Worm (Caenorhabditis elegans) whole organism, young adult: ENCODE data around the gene eef-1B.2.

ENCODE experiments used
- B0035.1 ChIP-seq: sonication (generic microtip); optimal IDR thresholded peaks from 2 replicates; lab custom pipeline; 2016; ENCODE audit warnings: missing genetic modification characterization, mild to moderate bottlenecking, missing compliant biosample characterization, missing genotype, missing genetic modification reagents
- B0261.1 ChIP-seq: sonication (generic microtip); optimal IDR thresholded peaks from 2 replicates; lab custom pipeline; 2016; ENCODE audit warnings: mild to moderate bottlenecking, missing genetic modification characterization, moderate library complexity, missing compliant biosample characterization
- B0336.3 ChIP-seq: fragments of 200-800 bp; sonication (Bioruptor generic); IDR thresholded peaks from 2 replicates; pipeline ENCODE4 v1.3.6; 2022; ENCODE audit warnings: missing genetic modification characterization, missing compliant biosample characterization
- D2030.7 ChIP-seq: fragments of 200-800 bp; sonication (Bioruptor generic); IDR thresholded peaks from 2 replicates; pipeline ENCODE4 v1.3.6; 2022; ENCODE audit warnings: missing genetic modification reagents, missing genetic modification characterization, missing compliant biosample characterization
- F10E7.11 ChIP-seq: sonication (generic microtip); optimal IDR thresholded peaks from 2 replicates; lab custom pipeline; 2017; ENCODE audit warnings: mild to moderate bottlenecking, missing genetic modification characterization, moderate library complexity, missing compliant biosample characterization
- K12H6.12 ChIP-seq: fragments of 200-800 bp; sonication (Bioruptor generic); optimal IDR thresholded peaks from 2 replicates; lab custom pipeline; 2018; ENCODE audit warnings: mild to moderate bottlenecking, missing genetic modification characterization, missing compliant biosample characterization
- T26A5.8 ChIP-seq: sonication (generic microtip); optimal IDR thresholded peaks from 2 replicates; lab custom pipeline; 2016; ENCODE audit warnings: missing genetic modification characterization, missing compliant biosample characterization
- Y67H2A.10 ChIP-seq: fragments of 200-800 bp; sonication (Bioruptor generic); conservative IDR thresholded peaks from 2 replicates; pipeline ENCODE4 v1.3.6; 2022; ENCODE audit warnings: missing genetic modification reagents, missing genetic modification characterization, missing compliant biosample characterization
- aptf-2 ChIP-seq: fragments of 200-800 bp; sonication (Bioruptor generic); conservative IDR thresholded peaks from 2 replicates; pipeline ENCODE4 v1.3.6; 2022; ENCODE audit warnings: missing genetic modification reagents, missing genetic modification characterization, missing compliant biosample characterization
- attf-6 ChIP-seq: fragments of 200-800 bp; sonication (Bioruptor generic); IDR thresholded peaks from 2 replicates; pipeline ENCODE4 v1.3.6; 2022; ENCODE audit warnings: missing genetic modification reagents, missing genetic modification characterization, missing compliant biosample characterization
- bed-1 ChIP-seq: fragments of 200-800 bp; sonication (Bioruptor generic); IDR thresholded peaks from 2 replicates; pipeline ENCODE4 v1.3.6; 2022; ENCODE audit warnings: missing genetic modification reagents, missing genetic modification characterization, missing compliant biosample characterization
- ceh-58 ChIP-seq: fragments of 200-800 bp; sonication (Bioruptor generic); IDR thresholded peaks from 2 replicates; pipeline ENCODE4 v1.3.6; 2022; ENCODE audit warnings: missing genetic modification characterization, missing compliant biosample characterization
- ceh-79 ChIP-seq: sonication (generic microtip); optimal IDR thresholded peaks from 2 replicates; lab custom pipeline; 2017; ENCODE audit warnings: mild to moderate bottlenecking, missing genetic modification characterization, missing compliant biosample characterization
- die-1 ChIP-seq: sonication (generic microtip); optimal IDR thresholded peaks from 2 replicates; lab custom pipeline; 2016; ENCODE audit warnings: missing genotype, mild to moderate bottlenecking, missing genetic modification characterization, missing compliant biosample characterization
- dox-1 ChIP-seq: fragments of 200-800 bp; sonication (Bioruptor generic); IDR thresholded peaks from 2 replicates; pipeline ENCODE4 v1.3.6; 2022; ENCODE audit warnings: missing genetic modification reagents, missing genetic modification characterization, missing compliant biosample characterization
- egl-44 ChIP-seq: fragments of 200-800 bp; sonication (Bioruptor generic); IDR thresholded peaks from 2 replicates; pipeline ENCODE4 v1.3.6; 2022; ENCODE audit warnings: missing genetic modification reagents, missing genetic modification characterization, missing compliant biosample characterization
- ekl-4 ChIP-seq: fragments of 200-800 bp; sonication (Bioruptor generic); IDR thresholded peaks from 2 replicates; pipeline ENCODE4 v1.3.6; 2022; ENCODE audit warnings: missing genetic modification reagents, missing genetic modification characterization, missing compliant biosample characterization
- ets-4 ChIP-seq: fragments of 200-800 bp; sonication (Bioruptor generic); optimal IDR thresholded peaks from 2 replicates; lab custom pipeline; 2018; ENCODE audit warnings: mild to moderate bottlenecking, missing genetic modification characterization, missing compliant biosample characterization
- him-1 ChIP-seq: sonication (generic microtip); optimal IDR thresholded peaks from 2 replicates; lab custom pipeline; 2016; ENCODE audit warnings: missing genotype, missing genetic modification reagents, missing genetic modification characterization, missing compliant biosample characterization
- hmg-1.2 ChIP-seq: fragments of 200-800 bp; sonication (Bioruptor generic); IDR thresholded peaks from 2 replicates; pipeline ENCODE4 v1.3.6; 2022; ENCODE audit warnings: missing genetic modification reagents, missing genetic modification characterization, missing compliant biosample characterization
- hmg-20 ChIP-seq: fragments of 200-800 bp; sonication (Bioruptor generic); IDR thresholded peaks from 2 replicates; pipeline ENCODE4 v1.3.6; 2022; ENCODE audit warnings: missing genetic modification reagents, missing genetic modification characterization, missing compliant biosample characterization
- lag-1 ChIP-seq: fragments of 200-800 bp; sonication (Bioruptor generic); IDR thresholded peaks from 2 replicates; pipeline ENCODE4 v1.3.6; 2022; ENCODE audit warnings: missing genetic modification reagents, missing genetic modification characterization, missing compliant biosample characterization
- lin-54 ChIP-seq: fragments of 200-800 bp; sonication (Bioruptor generic); optimal IDR thresholded peaks from 2 replicates; lab custom pipeline; 2018; ENCODE audit warnings: mild to moderate bottlenecking, missing genetic modification characterization, missing compliant biosample characterization
- madf-3 ChIP-seq: fragments of 200-800 bp; sonication (Bioruptor generic); IDR thresholded peaks from 2 replicates; pipeline ENCODE4 v1.3.6; 2022; ENCODE audit warnings: missing genetic modification reagents, missing genetic modification characterization, missing compliant biosample characterization
- madf-6 ChIP-seq: fragments of 200-800 bp; sonication (Bioruptor generic); IDR thresholded peaks from 2 replicates; pipeline ENCODE4 v1.3.6; 2022; ENCODE audit warnings: missing genetic modification reagents, missing genetic modification characterization, missing compliant biosample characterization
- mcd-1 ChIP-seq: fragments of 200-800 bp; sonication (Bioruptor generic); IDR thresholded peaks from 2 replicates; pipeline ENCODE4 v1.3.6; 2022; ENCODE audit warnings: missing genetic modification reagents, missing genetic modification characterization, missing compliant biosample characterization
- mel-28 ChIP-seq: sonication (generic microtip); optimal IDR thresholded peaks from 2 replicates; lab custom pipeline; 2016; ENCODE audit warnings: borderline replicate concordance, mild to moderate bottlenecking, missing genetic modification characterization, missing compliant biosample characterization
- nfya-2 ChIP-seq: fragments of 200-800 bp; sonication (Bioruptor generic); IDR thresholded peaks from 2 replicates; pipeline ENCODE4 v1.3.6; 2022; ENCODE audit warnings: missing genetic modification reagents, missing genetic modification characterization, missing compliant biosample characterization
- nhr-90 ChIP-seq: sonication (generic microtip); optimal IDR thresholded peaks from 2 replicates; lab custom pipeline; 2016; ENCODE audit warnings: missing genotype, mild to moderate bottlenecking, missing genetic modification characterization, missing compliant biosample characterization
- pha-4 ChIP-seq: fragments of 150-350 bp; sonication (generic microtip); optimal IDR thresholded peaks from 2 replicates; lab custom pipeline; 2014; ENCODE audit warnings: missing biosample characterization, missing genetic modification reagents, missing genetic modification characterization
- rcor-1 ChIP-seq: fragments of 200-800 bp; sonication (Bioruptor generic); IDR thresholded peaks from 2 replicates; pipeline ENCODE4 v1.3.6; 2022; ENCODE audit warnings: missing genetic modification reagents, missing genetic modification characterization, missing compliant biosample characterization
- rec-8 ChIP-seq, 2 experiments: sonication (generic microtip); optimal IDR thresholded peaks; 2 replicates each; lab custom pipeline; 2016; ENCODE audit warnings: mild to moderate bottlenecking in 2 of 2, missing genetic modification characterization in 2 of 2, missing genetic modification reagents in 2 of 2, missing genotype in 2 of 2, missing biosample characterization in 1 of 2, missing compliant biosample characterization in 1 of 2, moderate library complexity in 1 of 2
- sdz-38 ChIP-seq: sonication (generic microtip); optimal IDR thresholded peaks from 2 replicates; lab custom pipeline; 2016; ENCODE audit warnings: missing genotype, missing genetic modification characterization, missing compliant biosample characterization
- snpc-1.1 ChIP-seq: sonication (generic microtip); optimal IDR thresholded peaks from 2 replicates; lab custom pipeline; 2017; ENCODE audit warnings: missing genetic modification characterization, mild to moderate bottlenecking, missing compliant biosample characterization, antibody characterized with exemption, moderate library complexity, missing genotype, missing genetic modification reagents; ENCODE audit not compliant: insufficient read depth
- snpc-1.3 ChIP-seq: sonication (generic microtip); optimal IDR thresholded peaks from 2 replicates; lab custom pipeline; 2017; ENCODE audit warnings: missing genetic modification characterization, mild to moderate bottlenecking, missing compliant biosample characterization, antibody characterized with exemption, moderate library complexity, missing genotype, missing genetic modification reagents; ENCODE audit not compliant: insufficient read depth
- snpc-3.4 ChIP-seq: sonication (generic microtip); optimal IDR thresholded peaks from 2 replicates; lab custom pipeline; 2017; ENCODE audit warnings: missing genetic modification characterization, mild to moderate bottlenecking, missing compliant biosample characterization, antibody characterized with exemption, moderate library complexity, missing genotype, missing genetic modification reagents
- snpc-4 ChIP-seq, 5 experiments: fragments of 150-350 bp in 1 of 5; sonication (generic microtip) in 4 of 5; optimal IDR thresholded peaks; 2 replicates each; lab custom pipeline; 2014 to 2018; ENCODE audit warnings: missing genetic modification characterization in 5 of 5, missing biosample characterization in 3 of 5, antibody characterized with exemption in 2 of 5, mild to moderate bottlenecking in 2 of 5, missing compliant biosample characterization in 2 of 5, missing genotype in 2 of 5, moderate library complexity in 2 of 5, missing genetic modification reagents in 1 of 5
- somi-1 ChIP-seq: fragments of 200-800 bp; sonication (Bioruptor generic); optimal IDR thresholded peaks from 2 replicates; lab custom pipeline; 2018; ENCODE audit warnings: mild to moderate bottlenecking, missing genetic modification characterization, missing compliant biosample characterization
- sptf-2 ChIP-seq: fragments of 200-800 bp; sonication (Bioruptor generic); optimal IDR thresholded peaks from 2 replicates; lab custom pipeline; 2018; ENCODE audit warnings: mild to moderate bottlenecking, missing genetic modification characterization, missing compliant biosample characterization
- unc-130 ChIP-seq: sonication (generic microtip); optimal IDR thresholded peaks from 2 replicates; lab custom pipeline; 2016; ENCODE audit warnings: missing genetic modification reagents, missing genetic modification characterization, missing compliant biosample characterization
- xnd-1 ChIP-seq: sonication (generic microtip); optimal IDR thresholded peaks from 2 replicates; lab custom pipeline; 2016; ENCODE audit warnings: missing genotype, missing genetic modification reagents, missing genetic modification characterization, missing compliant biosample characterization
- zfh-2 ChIP-seq: fragments of 200-800 bp; sonication (Bioruptor generic); conservative IDR thresholded peaks from 2 replicates; pipeline ENCODE4 v1.3.6; 2022; ENCODE audit warnings: missing genetic modification reagents, missing genetic modification characterization, missing compliant biosample characterization
- zim-3 ChIP-seq: sonication (generic microtip); optimal IDR thresholded peaks from 2 replicates; lab custom pipeline; 2017; ENCODE audit warnings: mild to moderate bottlenecking, missing genetic modification characterization, moderate library complexity, missing compliant biosample characterization
- ztf-18 ChIP-seq: sonication (generic microtip); optimal IDR thresholded peaks from 2 replicates; lab custom pipeline; 2016; ENCODE audit warnings: missing genotype, mild to moderate bottlenecking, missing genetic modification characterization, missing compliant biosample characterization
- ztf-6 ChIP-seq: fragments of 200-800 bp; sonication (Bioruptor generic); IDR thresholded peaks from 2 replicates; pipeline ENCODE4 v1.3.6; 2022; ENCODE audit warnings: missing genetic modification reagents, missing genetic modification characterization, missing compliant biosample characterization

eef-1B.2 gene

ce11 chrIV:15038821-15039220, 1.7 kb downstream of the eef-1B.2 start (continued):
- TF ChIP-seq zfh-2 (GFP tag; lab: Robert Waterston, UW): peak; percentile 86
- peak; percentile 34; the same call in 1 of the 2 replicates for TF ChIP-seq mcd-1 (GFP tag; lab: Robert Waterston, UW)
- TF ChIP-seq B0336.3 (GFP tag; lab: Robert Waterston, UW): no peak

ce11 chrIV:15039477-15039876, 2.3 kb downstream of the eef-1B.2 start, which contains the start of gene hrpu-1:
Gene hrpu-1, plus strand, starts transcription at chrIV:15039616.
- TF ChIP-seq madf-6: peak; percentile 84
- no peak for TF ChIP-seq B0035.1
- TF ChIP-seq pha-4 (tag; lab: Kevin White, UChicago): no peak
- peak; percentile 79 for TF ChIP-seq snpc-4 (GFP tag; optimal IDR thresholded peaks at IDR 0.05; lab: Kevin White, UChicago)
- TF ChIP-seq snpc-4 (tag; optimal IDR thresholded peaks at IDR 0.05; lab: Kevin White, UChicago): peak; percentile 75 to 96 (median 87)
- TF ChIP-seq nfya-2 (GFP tag; lab: Robert Waterston, UW): no peak
- peak; percentile 95 for TF ChIP-seq attf-6 (GFP tag; lab: Robert Waterston, UW)
- 0 out of 2 replicates have a peak, but pooled peaks have one; percentile 25 for TF ChIP-seq egl-44
- peak; percentile 97 for TF ChIP-seq lin-54
- peak; percentile 76 for TF ChIP-seq D2030.7 (GFP tag; lab: Robert Waterston, UW)
- no peak for TF ChIP-seq lag-1 (GFP tag; lab: Robert Waterston, UW)
- TF ChIP-seq zim-3 (tag; lab: Kevin White, UChicago): no peak
- TF ChIP-seq snpc-1.1 (tag; lab: Kevin White, UChicago): peak; percentile 8
- TF ChIP-seq nhr-90 (tag; lab: Kevin White, UChicago): no peak
- peak; percentile 86 for TF ChIP-seq ekl-4 (GFP tag; lab: Robert Waterston, UW)
- TF ChIP-seq K12H6.12 (tag; lab: Kevin White, UChicago): peak; percentile 50
- TF ChIP-seq bed-1: no peak
- no peak for TF ChIP-seq ceh-58
- TF ChIP-seq F10E7.11 (tag; lab: Kevin White, UChicago): no peak
- no peak for TF ChIP-seq sptf-2 (GFP tag; lab: Kevin White, UChicago)
- TF ChIP-seq dox-1 (GFP tag; lab: Robert Waterston, UW): peak; percentile 94
- no peak for TF ChIP-seq somi-1 (GFP tag; lab: Kevin White, UChicago)
- TF ChIP-seq madf-3 (GFP tag; lab: Robert Waterston, UW): 0 out of 2 replicates have a peak, but pooled peaks have one; percentile 62
- peak; percentile 75 for TF ChIP-seq rcor-1 (GFP tag; lab: Robert Waterston, UW)
- no peak for TF ChIP-seq rec-8 (tag; optimal IDR thresholded peaks at IDR 0.05; lab: Kevin White, UChicago)
- peak; percentile 56 for TF ChIP-seq hmg-1.2 (GFP tag; lab: Robert Waterston, UW)
- TF ChIP-seq unc-130 (GFP tag; lab: Kevin White, UChicago): peak; percentile 67
- TF ChIP-seq snpc-3.4: peak; percentile 90
- no peak for TF ChIP-seq die-1 (tag; lab: Kevin White, UChicago)
- peak; percentile 59 for TF ChIP-seq xnd-1
- TF ChIP-seq him-1: peak; percentile 59
- TF ChIP-seq ceh-79: no peak
- peak; percentile 23; the same call in 1 of the 2 replicates for TF ChIP-seq Y67H2A.10
- TF ChIP-seq ets-4 (GFP tag; lab: Kevin White, UChicago): no peak
- no peak for TF ChIP-seq sdz-38 (tag; lab: Kevin White, UChicago)
- TF ChIP-seq B0261.1: no peak
- TF ChIP-seq hmg-20 (GFP tag; lab: Robert Waterston, UW): 0 out of 2 replicates have a peak, but pooled peaks have one; percentile 50
- peak; percentile 91 for TF ChIP-seq B0336.3 (GFP tag; lab: Robert Waterston, UW)
- TF ChIP-seq ztf-18: peak; percentile 100
- TF ChIP-seq mcd-1 (GFP tag; lab: Robert Waterston, UW): peak; percentile 87
- no peak for TF ChIP-seq mel-28 (tag; lab: Kevin White, UChicago)
- no peak for TF ChIP-seq T26A5.8 (tag; lab: Kevin White, UChicago)
- TF ChIP-seq snpc-1.3: peak; percentile 91
- TF ChIP-seq ztf-6 (GFP tag; lab: Robert Waterston, UW): no peak
- TF ChIP-seq aptf-2: no peak
